Worm (Caenorhabditis elegans) whole organism, mixed stage, embryonic: ENCODE data around the gene cut-5.

Source experiments
- blmp-1 ChIP-seq: fragments of 150-350 bp; optimal IDR thresholded peaks from 2 replicates; lab custom pipeline; 2014; ENCODE audit warnings: missing biosample characterization, missing genetic modification characterization
- ceh-83 ChIP-seq: fragments of 200-800 bp; sonication (Bioruptor generic); optimal IDR thresholded peaks from 2 replicates; lab custom pipeline; 2018; ENCODE audit warnings: mild to moderate bottlenecking, missing genetic modification characterization, missing compliant biosample characterization
- elt-1 ChIP-seq: sonication (generic microtip); optimal IDR thresholded peaks from 2 replicates; lab custom pipeline; 2017; ENCODE audit warnings: missing genetic modification characterization, mild to moderate bottlenecking, missing compliant biosample characterization, antibody characterized with exemption, moderate library complexity, borderline replicate concordance; ENCODE audit not compliant: insufficient read depth
- elt-3 ChIP-seq: fragments of 150-350 bp; optimal IDR thresholded peaks from 2 replicates; lab custom pipeline; 2014; ENCODE audit warnings: missing biosample characterization, missing genetic modification characterization
- lin-13 ChIP-seq: fragments of 150-350 bp; optimal IDR thresholded peaks from 2 replicates; lab custom pipeline; 2014; ENCODE audit warnings: missing biosample characterization, missing genetic modification characterization
- mab-5 ChIP-seq: fragments of 150-350 bp; optimal IDR thresholded peaks from 2 replicates; lab custom pipeline; 2014; ENCODE audit warnings: missing biosample characterization, missing genetic modification characterization
- mep-1 ChIP-seq: fragments of 150-350 bp; optimal IDR thresholded peaks from 2 replicates; lab custom pipeline; 2017; ENCODE audit warnings: missing biosample characterization, missing genetic modification reagents, missing genetic modification characterization, inconsistent platforms
- nhr-12 ChIP-seq: fragments of 150-350 bp; optimal IDR thresholded peaks from 2 replicates; lab custom pipeline; 2014; ENCODE audit warnings: missing biosample characterization, missing genetic modification characterization
- nhr-237 ChIP-seq: fragments of 150-350 bp; optimal IDR thresholded peaks from 2 replicates; lab custom pipeline; 2014; ENCODE audit warnings: missing biosample characterization, missing genetic modification characterization
- nhr-76 ChIP-seq: sonication (generic microtip); optimal IDR thresholded peaks from 2 replicates; lab custom pipeline; 2017; ENCODE audit warnings: missing biosample characterization, missing genetic modification characterization
- snpc-4 ChIP-seq: fragments of 150-350 bp; optimal IDR thresholded peaks from 2 replicates; lab custom pipeline; 2014; ENCODE audit warnings: missing biosample characterization, missing genetic modification characterization
- unc-39 ChIP-seq: fragments of 150-350 bp; optimal IDR thresholded peaks from 2 replicates; lab custom pipeline; 2014; ENCODE audit warnings: missing biosample characterization, missing genetic modification characterization
- unc-62 ChIP-seq: fragments of 150-350 bp; optimal IDR thresholded peaks from 2 replicates; lab custom pipeline; 2014; ENCODE audit warnings: missing biosample characterization, missing genetic modification reagents, missing genetic modification characterization

ce11 chrX:10302430-10302829, 35.6 kb downstream of the cut-5 start, which contains the start of gene fip-5:
- TF ChIP-seq mep-1 (no peak), elt-3 (tag; lab: Kevin White, UChicago) (no peak), nhr-12 (tag; lab: Kevin White, UChicago) (no peak), lin-13 (no peak), snpc-4 (tag; lab: Kevin White, UChicago) (no peak), blmp-1 (tag; lab: Kevin White, UChicago) (no peak), unc-62 (GFP tag; lab: Kevin White, UChicago) (no peak), mab-5 (tag; lab: Kevin White, UChicago) (no peak), elt-1 (no peak), nhr-76 (tag; lab: Kevin White, UChicago) (no peak), ceh-83 (no peak), unc-39 (tag; lab: Kevin White, UChicago) (no peak), nhr-237 (no peak)
